Fruit fly (Drosophila melanogaster) S2 (cell line): Measurements from ENCODE around the gene Tmtc1.

Source experiments
- CG8478 ChIP-seq: fragments of >200 bp; optimal IDR thresholded peaks from 2 replicates; lab custom pipeline; 2018
- CTCF ChIP-seq, 2 experiments: fragments of >200 bp; optimal IDR thresholded peaks; 2 replicates each; lab custom pipeline; 2018

Gene Tmtc1

DNA sequence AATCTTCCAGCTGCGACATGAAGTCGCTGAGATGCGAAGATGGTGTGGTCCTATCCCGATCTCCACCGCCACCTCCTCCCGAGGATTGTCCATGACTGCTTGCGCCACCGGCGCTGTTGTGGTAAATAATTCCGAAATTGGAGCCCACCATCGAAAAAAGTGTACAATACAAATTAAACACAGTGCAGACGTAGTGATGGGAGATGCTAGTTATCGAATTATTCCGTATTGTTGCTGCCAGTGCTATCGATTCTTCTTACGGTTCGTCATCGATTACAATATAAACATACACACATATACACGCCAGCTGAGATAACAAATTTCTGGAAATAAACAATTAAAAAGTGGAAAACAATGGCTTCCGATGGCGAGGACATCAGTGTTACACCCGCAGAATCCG, 90.1 kb downstream of the Tmtc1 start, which contains the start of the genes Taf10b and Taf10:
Taf10b (minus strand) TSS at position 219 of the 400 bp plus-strand sequence.
Taf10 (plus strand) TSS at position 264 of the 400 bp plus-strand sequence.
- TF ChIP-seq CG8478 (lab: Kevin White, UChicago) (no peak), CTCF (optimal IDR thresholded peaks at IDR 0.05; lab: Kevin White, UChicago) (no peak)
